Worm (Caenorhabditis elegans) whole organism, L4 larva: ENCODE measurements around the gene str-254.
A peak's percentile ranks its signal among the peaks of the same experiment; 100 is the strongest.

Experiments
- F10B5.3 ChIP-seq: sonication (generic microtip); optimal IDR thresholded peaks from 2 replicates; lab custom pipeline; 2016; ENCODE audit warnings: mild to moderate bottlenecking, missing genetic modification characterization, missing compliant biosample characterization
- F44E2.7 ChIP-seq: fragments of 200-800 bp; sonication (Bioruptor generic); IDR thresholded peaks from 2 replicates; pipeline ENCODE4 v2.1.2; 2022; ENCODE audit warnings: missing genetic modification characterization, missing compliant biosample characterization
- F49E8.2 ChIP-seq: sonication (generic microtip); optimal IDR thresholded peaks from 2 replicates; lab custom pipeline; 2016; ENCODE audit warnings: missing compliant biosample characterization, mild to moderate bottlenecking, missing genetic modification characterization, borderline replicate concordance
- T26A8.4 ChIP-seq: fragments of 200-800 bp; sonication (Bioruptor generic); IDR thresholded peaks from 2 replicates; pipeline ENCODE4 v1.3.6; 2022; ENCODE audit warnings: missing genetic modification characterization, missing compliant biosample characterization
- Y48G9A.11 ChIP-seq: fragments of 200-800 bp; sonication (Bioruptor generic); IDR thresholded peaks from 2 replicates; pipeline ENCODE4 v1.3.6; 2022; ENCODE audit warnings: missing genetic modification reagents, missing genetic modification characterization, missing compliant biosample characterization
- ama-1 ChIP-seq: fragments of 150-350 bp; optimal IDR thresholded peaks from 2 replicates; lab custom pipeline; 2014; ENCODE audit warnings: inconsistent platforms, mixed read lengths
- arid-1 ChIP-seq: fragments of 200-800 bp; sonication (Bioruptor generic); conservative IDR thresholded peaks from 2 replicates; pipeline ENCODE4 v1.3.6; 2022; ENCODE audit warnings: missing genetic modification reagents, missing genetic modification characterization, missing compliant biosample characterization
- ceh-20 ChIP-seq: fragments of 200-800 bp; sonication (Bioruptor generic); IDR thresholded peaks from 2 replicates; pipeline ENCODE4 v1.3.6; 2022; ENCODE audit warnings: missing genetic modification reagents, missing genetic modification characterization, missing compliant biosample characterization
- ceh-28 ChIP-seq: fragments of 150-350 bp; optimal IDR thresholded peaks from 2 replicates; lab custom pipeline; 2014; ENCODE audit warnings: missing biosample characterization, missing genetic modification reagents, missing genetic modification characterization
- ces-1 ChIP-seq: fragments of 150-350 bp; sonication (generic microtip); optimal IDR thresholded peaks from 4 replicates; lab custom pipeline; 2014; ENCODE audit warnings: missing biosample characterization, missing genetic modification reagents, missing genetic modification characterization
- cey-2 ChIP-seq: sonication (generic microtip); optimal IDR thresholded peaks from 3 replicates; lab custom pipeline; 2017; ENCODE audit warnings: missing genetic modification characterization, mild to moderate bottlenecking, missing compliant biosample characterization, antibody characterized with exemption, borderline replicate concordance; ENCODE audit not compliant: insufficient read depth
- ctbp-1 ChIP-seq: fragments of 200-800 bp; sonication (Bioruptor generic); IDR thresholded peaks from 2 replicates; pipeline ENCODE4 v1.3.6; 2022; ENCODE audit warnings: missing genetic modification reagents, missing genetic modification characterization, missing compliant biosample characterization
- daf-19 ChIP-seq: fragments of 200-800 bp; sonication (Bioruptor generic); conservative IDR thresholded peaks from 2 replicates; pipeline ENCODE4 v1.3.6; 2022; ENCODE audit warnings: missing genetic modification characterization, missing compliant biosample characterization
- dpl-1 ChIP-seq: fragments of 150-350 bp; optimal IDR thresholded peaks from 2 replicates; lab custom pipeline; 2014; ENCODE audit warnings: missing biosample characterization, missing genetic modification reagents, missing genetic modification characterization
- duxl-1 ChIP-seq: sonication (generic microtip); optimal IDR thresholded peaks from 2 replicates; lab custom pipeline; 2016; ENCODE audit warnings: mild to moderate bottlenecking, missing genetic modification characterization, moderate library complexity, missing compliant biosample characterization; ENCODE audit not compliant: poor library complexity
- dve-1 ChIP-seq: sonication (generic microtip); optimal IDR thresholded peaks from 2 replicates; lab custom pipeline; 2017; ENCODE audit warnings: antibody characterized with exemption, mild to moderate bottlenecking, missing genetic modification characterization, missing compliant biosample characterization; ENCODE audit not compliant: insufficient read depth
- egl-43 ChIP-seq: fragments of 200-800 bp; sonication (Bioruptor generic); IDR thresholded peaks from 2 replicates; pipeline ENCODE4 v1.3.6; 2022; ENCODE audit warnings: missing genetic modification reagents, missing genetic modification characterization, missing compliant biosample characterization
- lim-7 ChIP-seq: fragments of 200-800 bp; sonication (Bioruptor generic); IDR thresholded peaks from 2 replicates; pipeline ENCODE4 v1.3.6; 2022; ENCODE audit warnings: missing genetic modification characterization, missing compliant biosample characterization
- lin-1 ChIP-seq: fragments of 200-800 bp; sonication (Bioruptor generic); IDR thresholded peaks from 2 replicates; pipeline ENCODE4 v1.3.6; 2022; ENCODE audit warnings: missing genetic modification reagents, missing genetic modification characterization, missing compliant biosample characterization
- lin-15B ChIP-seq: fragments of 150-350 bp; sonication (generic microtip); optimal IDR thresholded peaks from 3 replicates; lab custom pipeline; 2014; ENCODE audit warnings: missing biosample characterization, missing genetic modification characterization
- lin-29 ChIP-seq: fragments of 200-800 bp; sonication (Bioruptor generic); IDR thresholded peaks from 2 replicates; pipeline ENCODE4 v1.3.6; 2022; ENCODE audit warnings: missing genetic modification reagents, missing genetic modification characterization, missing compliant biosample characterization
- lin-38 ChIP-seq: fragments of 200-800 bp; sonication (Bioruptor generic); IDR thresholded peaks from 2 replicates; pipeline ENCODE4 v1.3.6; 2022; ENCODE audit warnings: missing genetic modification reagents, missing genetic modification characterization, missing compliant biosample characterization
- lsy-2 ChIP-seq, 2 experiments: fragments of 150-350 bp in 1 of 2; sonication (generic microtip) in 1 of 2; optimal IDR thresholded peaks; 2 replicates each; lab custom pipeline; 2014 to 2017; ENCODE audit warnings: missing biosample characterization in 2 of 2, missing genetic modification characterization in 2 of 2
- madf-5 ChIP-seq, 2 experiments: fragments of 200-800 bp; sonication (Bioruptor generic); IDR thresholded peaks; 2 replicates each; pipeline ENCODE4 v1.3.6; 2022; ENCODE audit warnings: missing compliant biosample characterization in 2 of 2, missing genetic modification characterization in 2 of 2
- mep-1 ChIP-seq: fragments of 150-350 bp; sonication (generic microtip); optimal IDR thresholded peaks from 3 replicates; lab custom pipeline; 2014; ENCODE audit warnings: missing biosample characterization, missing genetic modification characterization
- mxl-3 ChIP-seq: fragments of 200-800 bp; sonication (Bioruptor generic); optimal IDR thresholded peaks from 2 replicates; lab custom pipeline; 2018; ENCODE audit warnings: mild to moderate bottlenecking, missing genetic modification characterization, missing compliant biosample characterization
- nhr-10 ChIP-seq: fragments of 150-350 bp; optimal IDR thresholded peaks from 2 replicates; lab custom pipeline; 2014; ENCODE audit warnings: missing biosample characterization, missing genetic modification characterization
- nhr-28 ChIP-seq: fragments of 150-350 bp; optimal IDR thresholded peaks from 2 replicates; lab custom pipeline; 2014; ENCODE audit warnings: missing biosample characterization, missing genetic modification characterization
- nhr-76 ChIP-seq: fragments of 150-350 bp; optimal IDR thresholded peaks from 2 replicates; lab custom pipeline; 2014; ENCODE audit warnings: missing biosample characterization, missing genetic modification characterization
- pqm-1 ChIP-seq: sonication (generic microtip); optimal IDR thresholded peaks from 2 replicates; lab custom pipeline; 2017; ENCODE audit warnings: missing biosample characterization, missing genetic modification characterization
- rbr-2 ChIP-seq: sonication (generic microtip); optimal IDR thresholded peaks from 2 replicates; lab custom pipeline; 2016; ENCODE audit warnings: missing genotype, missing genetic modification characterization, missing compliant biosample characterization
- sdz-12 ChIP-seq: fragments of 200-800 bp; sonication (Bioruptor generic); optimal IDR thresholded peaks from 2 replicates; lab custom pipeline; 2018; ENCODE audit warnings: mild to moderate bottlenecking, missing genetic modification characterization, missing compliant biosample characterization
- snpc-1.2 ChIP-seq: fragments of 200-800 bp; sonication (Bioruptor generic); IDR thresholded peaks from 2 replicates; pipeline ENCODE4 v1.3.6; 2022; ENCODE audit warnings: missing genetic modification reagents, missing genetic modification characterization, missing compliant biosample characterization
- spr-1 ChIP-seq: sonication (generic microtip); optimal IDR thresholded peaks from 2 replicates; lab custom pipeline; 2016; ENCODE audit warnings: mild to moderate bottlenecking, missing genetic modification characterization, missing compliant biosample characterization
- unc-62 ChIP-seq, 3 experiments: fragments of 150-350 bp in 1 of 3; sonication (generic microtip); optimal IDR thresholded peaks in 2 of 3; peaks in 1 of 3; 1 replicate in 1 of 3; 2 replicates in 2 of 3; lab custom pipeline; 2014 to 2017; ENCODE audit warnings: missing biosample characterization in 3 of 3, missing genetic modification characterization in 3 of 3, missing genetic modification reagents in 3 of 3, missing genotype in 1 of 3
- zfp-2 ChIP-seq: sonication (generic microtip); optimal IDR thresholded peaks from 2 replicates; lab custom pipeline; 2016; ENCODE audit warnings: mild to moderate bottlenecking, missing genetic modification characterization, missing compliant biosample characterization

The str-254 gene

DNA sequence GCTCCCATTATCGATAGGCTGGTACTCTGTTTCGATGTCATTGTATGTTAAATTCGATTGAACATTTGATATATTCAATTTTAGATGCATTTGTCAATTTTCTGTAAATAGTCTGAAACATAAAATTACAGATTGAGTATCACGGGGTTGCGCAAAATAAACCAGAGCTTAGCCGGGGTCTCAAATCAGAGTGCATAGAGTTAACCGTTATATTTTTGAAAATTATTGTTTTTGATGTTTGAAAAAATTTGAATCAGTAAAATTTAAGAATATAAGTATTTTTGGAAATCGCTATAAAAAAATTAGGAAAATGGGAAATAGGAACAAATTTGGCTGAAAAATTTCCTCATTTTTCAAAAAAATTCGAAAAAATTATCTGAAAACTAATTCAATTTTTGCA is 6.3 kb upstream of the str-254 start, which contains the start of gene F10A3.17:
TSS of gene F10A3.17 (minus strand) at position 101 of the 400 bp plus-strand sequence.
- TF ChIP-seq ceh-20 (no peak), mep-1 (tag; lab: Kevin White, UChicago) (no peak), egl-43 (GFP tag; lab: Robert Waterston, UW) (no peak), snpc-1.2 (GFP tag; lab: Robert Waterston, UW) (no peak), lim-7 (GFP tag; lab: Robert Waterston, UW) (no peak), T26A8.4 (GFP tag; lab: Robert Waterston, UW) (no peak), nhr-28 (no peak), ama-1 (lab: Kevin White, UChicago) (no peak), daf-19 (GFP tag; lab: Robert Waterston, UW) (no peak), lin-15B (tag; lab: Kevin White, UChicago) (no peak), Y48G9A.11 (GFP tag; lab: Robert Waterston, UW) (no peak), zfp-2 (tag; lab: Kevin White, UChicago) (no peak), nhr-76 (tag; lab: Kevin White, UChicago) (no peak)
- TF ChIP-seq, all 104 proteins: peak for 0

DNA sequence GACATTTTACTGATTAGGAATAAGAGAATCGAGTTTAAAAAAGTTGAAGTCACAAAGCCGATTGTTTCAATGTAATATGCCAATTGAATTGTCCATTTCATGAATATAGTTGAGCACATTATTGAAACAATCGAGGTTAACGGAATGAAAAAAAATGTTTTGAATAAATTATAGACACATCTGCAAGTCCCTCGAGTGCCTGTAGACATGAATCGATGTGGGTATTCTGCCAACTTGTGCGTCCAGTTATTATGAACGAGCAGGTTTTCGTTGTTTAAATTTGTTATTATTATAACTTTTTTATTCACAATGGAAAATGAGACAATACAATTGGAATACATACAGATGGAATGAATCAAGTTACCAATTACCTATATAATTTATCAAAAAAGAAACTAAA is 5.1 kb upstream of the str-254 start, which contains the start of gene str-99:
TSS of gene str-99 (minus strand) at position 101 of the 400 bp plus-strand sequence.
- TF ChIP-seq lim-7 (GFP tag; lab: Robert Waterston, UW) (no peak), lsy-2 (tag; optimal IDR thresholded peaks at IDR 0.05; lab: Kevin White, UChicago) (no peak), unc-62 (GFP tag; optimal IDR thresholded peaks at IDR 0.05 in 1 of 2; lab: Kevin White, UChicago) (peak in 1 of 2 experiments; percentile 39), unc-62 (tag; optimal IDR thresholded peaks at IDR 0.05; lab: Kevin White, UChicago) (no peak)

DNA sequence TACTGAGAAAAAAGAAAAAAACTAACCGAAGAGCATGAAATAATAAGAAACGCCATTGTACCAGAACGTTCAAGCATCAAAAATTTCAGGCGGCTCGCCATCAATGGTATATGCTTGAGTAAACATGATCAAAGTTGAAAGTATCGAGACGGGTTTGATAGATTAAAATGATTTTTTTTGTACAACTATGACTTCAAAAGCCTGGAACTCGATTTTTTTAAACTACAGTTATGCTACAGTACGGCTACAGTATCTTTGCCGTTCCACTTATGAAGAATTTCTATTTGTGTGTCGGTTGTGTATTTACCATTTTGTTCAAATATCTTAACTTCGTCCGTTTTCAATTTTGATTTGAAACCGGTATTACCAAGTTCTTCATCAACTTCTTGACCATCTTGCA is 1.8 kb upstream of the str-254 start, which contains the start of gene str-97:
TSS of gene str-97 (minus strand) at position 101 of the 400 bp plus-strand sequence.
- TF ChIP-seq F44E2.7 (GFP tag; lab: Robert Waterston, UW) (no peak), madf-5 (GFP tag; IDR thresholded peaks at IDR 0.05; lab: Robert Waterston, UW) (no peak), unc-62 (GFP tag; optimal IDR thresholded peaks at IDR 0.05 in 1 of 2; lab: Kevin White, UChicago) (peak in 1 of 2 experiments; percentile 62), unc-62 (tag; optimal IDR thresholded peaks at IDR 0.05; lab: Kevin White, UChicago) (no peak), lin-38 (GFP tag; lab: Robert Waterston, UW) (no peak)
- TF ChIP-seq, all 104 proteins: peak for 1

DNA sequence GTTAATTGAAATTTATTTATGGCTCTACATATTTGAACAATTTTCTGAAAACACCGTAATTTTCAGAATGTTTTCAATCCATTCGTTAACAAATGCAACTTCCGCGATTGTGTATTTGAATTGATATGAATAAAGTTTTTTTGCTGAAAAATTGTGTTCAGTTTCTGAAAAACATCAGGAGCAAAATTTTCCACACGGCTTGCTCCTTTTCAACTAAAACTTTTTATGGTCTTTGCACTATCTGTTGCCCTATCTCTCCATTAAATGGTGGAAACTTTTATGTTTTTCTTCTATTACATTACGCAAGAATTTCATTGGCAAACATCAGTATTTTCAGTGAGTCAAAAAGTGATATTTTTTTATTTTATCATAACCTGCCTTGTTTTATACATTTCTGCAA is 4.5 kb downstream of the str-254 start, which contains the start of gene F10A3.4:
TSS of gene F10A3.4 (plus strand) at position 301 of the 400 bp plus-strand sequence.
- TF ChIP-seq pqm-1: no peak
- no peak for TF ChIP-seq arid-1 (GFP tag; lab: Robert Waterston, UW)
- TF ChIP-seq spr-1: no peak
- TF ChIP-seq mxl-3: no peak
- TF ChIP-seq cey-2: no peak
- TF ChIP-seq dve-1: no peak
- TF ChIP-seq F49E8.2: no peak
- no peak for TF ChIP-seq ces-1 (GFP tag; lab: Kevin White, UChicago)
- no peak for TF ChIP-seq sdz-12 (GFP tag; lab: Kevin White, UChicago)
- no peak for TF ChIP-seq ctbp-1
- no peak for TF ChIP-seq lin-29 (GFP tag; lab: Robert Waterston, UW)
- TF ChIP-seq nhr-76 (tag; lab: Kevin White, UChicago): no peak
- no peak for TF ChIP-seq nhr-28
- TF ChIP-seq nhr-10 (tag; lab: Kevin White, UChicago): no peak
- no peak for TF ChIP-seq egl-43 (GFP tag; lab: Robert Waterston, UW)

DNA sequence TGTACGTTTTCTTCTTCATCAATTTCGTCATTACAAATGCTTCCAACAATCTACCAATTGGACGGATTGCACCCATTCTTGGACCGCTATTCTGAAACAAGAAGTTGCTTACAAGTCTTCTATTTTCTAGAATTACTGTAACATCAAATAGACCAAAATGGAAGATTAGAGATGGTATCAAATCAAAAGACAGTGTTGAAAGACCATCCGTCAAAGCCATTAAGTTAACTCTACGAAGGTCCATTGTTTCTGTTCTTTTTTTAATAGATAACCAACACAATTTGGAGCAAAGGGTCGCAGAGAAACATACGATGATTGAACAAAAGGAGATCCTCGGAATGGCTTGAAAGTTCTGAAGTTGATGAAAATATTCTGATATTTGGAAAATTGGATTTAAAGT is 8.3 kb downstream of the str-254 start:
- TF ChIP-seq ceh-28 (tag; lab: Kevin White, UChicago): no peak
- no peak for TF ChIP-seq rbr-2
- TF ChIP-seq duxl-1 (tag; lab: Kevin White, UChicago): no peak
- no peak for TF ChIP-seq F10B5.3 (tag; lab: Kevin White, UChicago)
- TF ChIP-seq lin-1: no peak
- TF ChIP-seq unc-62 (GFP tag; optimal IDR thresholded peaks at IDR 0.05 in 1 of 2; lab: Kevin White, UChicago): peak in 1 of 2 experiments; percentile 91
- TF ChIP-seq unc-62 (tag; optimal IDR thresholded peaks at IDR 0.05; lab: Kevin White, UChicago): no peak
- no peak for TF ChIP-seq dpl-1 (GFP tag; lab: Kevin White, UChicago)
